Worm (Caenorhabditis elegans) whole organism, L4/young adult: ENCODE data around the gene C31G12.1.
"Not testable (repeated sequence)": the region's sequence is repeated elsewhere in the genome, so short reads cannot be mapped to it uniquely, and the experiment has no call there.

Experiments
- W03F9.2 ChIP-seq: fragments of 150-350 bp; optimal IDR thresholded peaks from 2 replicates; lab custom pipeline; 2014; ENCODE audit warnings: missing biosample characterization, missing genetic modification characterization
- dao-5 ChIP-seq: sonication (generic microtip); optimal IDR thresholded peaks from 2 replicates; lab custom pipeline; 2016; ENCODE audit warnings: missing genotype, missing genetic modification characterization, moderate library complexity, missing compliant biosample characterization
- him-1 ChIP-seq: sonication (generic microtip); optimal IDR thresholded peaks from 2 replicates; lab custom pipeline; 2016; ENCODE audit warnings: missing genotype, missing genetic modification reagents, missing genetic modification characterization, missing compliant biosample characterization

C31G12.1 gene

DNA sequence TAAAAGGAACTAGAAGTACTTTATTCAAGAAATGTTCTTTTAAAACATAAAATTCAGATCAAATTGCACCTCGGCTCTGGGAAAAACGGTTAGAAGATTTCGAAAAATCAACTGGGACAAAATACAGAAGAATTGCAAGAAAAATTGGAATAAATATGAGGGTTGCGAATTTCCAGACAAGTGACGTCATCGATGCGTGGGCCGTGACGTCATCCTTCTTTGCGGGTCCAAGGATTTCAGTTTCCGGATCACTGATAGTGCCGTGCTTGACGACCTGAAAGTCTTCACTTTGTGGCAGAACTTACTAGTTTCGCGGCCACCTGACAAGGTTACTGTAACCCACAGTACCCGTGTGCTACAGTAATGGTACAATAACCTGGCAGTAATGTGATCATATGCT is 16.3 kb upstream of the C31G12.1 start:
- TF ChIP-seq dao-5 (tag; lab: Kevin White, UChicago), result no peak
- no peak for TF ChIP-seq W03F9.2
- TF ChIP-seq him-1, result no peak

DNA sequence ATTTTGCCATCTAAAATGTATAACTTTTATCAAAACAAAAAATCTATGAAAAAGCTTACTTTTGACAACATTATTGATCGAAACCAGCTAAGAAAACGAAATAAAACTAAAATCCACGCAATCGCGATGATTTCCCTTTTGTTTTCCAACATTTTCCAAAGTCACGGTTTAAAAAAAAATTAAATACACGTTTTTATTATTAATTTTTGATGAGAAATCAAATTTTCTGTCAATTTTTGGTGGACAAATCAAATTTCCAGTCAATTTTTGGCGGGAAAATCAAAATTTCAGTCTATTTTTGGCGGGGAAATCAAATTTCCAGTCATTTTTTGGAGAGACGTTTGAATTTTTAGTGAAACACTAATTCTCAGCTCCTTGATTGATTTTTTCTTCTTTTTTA is 15.0 kb upstream of the C31G12.1 start, which contains the start of gene C14A6.5:
Gene C14A6.5, minus strand, starts transcription at position 101 of the 400 bp plus-strand sequence.
- TF ChIP-seq dao-5 (tag; lab: Kevin White, UChicago) (no peak), him-1 (no peak), W03F9.2 (no peak)

DNA sequence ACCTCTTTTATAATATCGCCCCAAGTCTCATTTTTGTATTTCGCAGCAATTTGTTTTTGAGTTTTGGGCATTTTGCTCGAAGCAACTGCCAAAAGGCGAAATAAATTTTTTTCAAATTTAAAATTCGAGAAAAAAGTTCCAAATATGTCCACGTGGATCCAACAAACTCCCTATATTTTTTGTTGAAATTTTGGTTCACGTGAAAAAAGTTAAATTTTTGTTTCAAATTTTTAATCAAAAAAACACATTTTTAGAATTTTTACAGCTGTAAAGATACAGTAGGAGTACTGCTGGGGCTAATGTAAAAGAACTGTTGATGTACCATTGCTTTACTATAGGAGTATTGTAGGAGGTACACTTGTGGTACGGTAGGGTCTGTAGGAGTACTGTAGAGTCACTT is 12.6 kb upstream of the C31G12.1 start, which contains the start of gene C14A6.6:
Gene C14A6.6, minus strand, starts transcription at position 101 of the 400 bp plus-strand sequence.
- TF ChIP-seq him-1 (no peak), dao-5 (tag; lab: Kevin White, UChicago) (no peak), W03F9.2 (no peak)

DNA sequence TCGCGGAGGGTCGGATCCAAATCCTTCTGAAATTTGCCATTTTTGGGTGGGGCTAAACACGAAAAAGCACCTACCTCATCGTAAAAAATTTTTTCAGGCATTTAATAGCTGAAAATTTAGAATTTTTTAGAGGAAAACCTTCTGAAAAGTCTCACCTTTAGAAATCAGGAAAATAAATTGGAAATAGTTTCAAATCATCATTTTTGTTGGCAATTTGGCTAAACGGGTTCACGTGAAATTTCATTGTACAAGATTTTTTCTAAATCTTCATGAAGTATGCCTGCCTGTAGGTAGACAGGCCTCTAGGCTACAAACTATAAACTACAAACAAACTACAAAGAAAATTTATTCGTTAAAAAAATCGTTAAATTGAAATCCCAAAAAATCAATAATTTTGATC is 11.5 kb upstream of the C31G12.1 start, which contains the start of gene C14A6.7:
Gene C14A6.7, minus strand, starts transcription at position 101 of the 400 bp plus-strand sequence.
- TF ChIP-seq W03F9.2, result no peak
- no peak for TF ChIP-seq dao-5 (tag; lab: Kevin White, UChicago)
- TF ChIP-seq him-1, result no peak

DNA sequence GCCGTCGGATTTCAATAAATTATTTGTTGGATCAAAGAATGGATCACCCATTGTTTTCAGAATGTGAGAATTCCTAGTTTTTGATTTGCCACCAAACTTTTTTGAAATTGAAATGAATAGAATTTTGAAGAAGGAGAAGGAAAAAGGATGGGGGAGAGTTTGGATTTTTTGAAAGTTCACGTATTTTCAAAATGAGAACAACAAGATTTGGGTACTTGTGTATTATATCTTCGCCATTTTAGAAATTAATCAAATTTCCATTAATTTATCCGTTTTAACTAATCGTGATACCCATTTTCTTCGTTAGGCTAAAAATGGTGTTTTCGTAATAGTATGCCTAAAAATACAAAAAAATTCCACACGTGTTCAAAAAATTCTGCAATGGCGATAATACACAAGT is 8.2 kb upstream of the C31G12.1 start, which contains the start of gene C14A6.8:
Gene C14A6.8, minus strand, starts transcription at position 101 of the 400 bp plus-strand sequence.
- TF ChIP-seq W03F9.2 (no peak), him-1 (no peak)

DNA sequence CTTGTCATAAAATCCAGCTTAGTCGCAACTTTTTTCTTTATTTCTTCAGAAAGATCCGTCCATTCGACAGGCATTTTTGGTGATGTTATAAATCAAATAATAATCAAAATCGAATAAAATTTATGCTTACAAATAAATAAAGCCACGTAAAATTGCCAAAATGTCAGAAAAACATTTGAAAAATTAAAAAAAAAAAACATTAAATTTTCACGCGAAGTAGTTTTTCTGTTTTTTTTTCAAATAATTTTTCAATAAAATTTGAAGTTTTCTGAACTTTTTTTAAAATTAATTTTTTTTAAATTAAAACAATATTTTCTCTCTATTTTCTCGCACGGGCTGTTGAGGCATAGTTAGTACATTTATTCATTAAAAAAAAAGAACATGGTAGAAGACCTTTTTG is 1.1 kb upstream of the C31G12.1 start, which contains the start of gene C31G12.4:
Gene C31G12.4, minus strand, starts transcription at position 101 of the 400 bp plus-strand sequence.
- TF ChIP-seq W03F9.2 (no peak), him-1 (no peak), dao-5 (tag; lab: Kevin White, UChicago) (no peak)

DNA sequence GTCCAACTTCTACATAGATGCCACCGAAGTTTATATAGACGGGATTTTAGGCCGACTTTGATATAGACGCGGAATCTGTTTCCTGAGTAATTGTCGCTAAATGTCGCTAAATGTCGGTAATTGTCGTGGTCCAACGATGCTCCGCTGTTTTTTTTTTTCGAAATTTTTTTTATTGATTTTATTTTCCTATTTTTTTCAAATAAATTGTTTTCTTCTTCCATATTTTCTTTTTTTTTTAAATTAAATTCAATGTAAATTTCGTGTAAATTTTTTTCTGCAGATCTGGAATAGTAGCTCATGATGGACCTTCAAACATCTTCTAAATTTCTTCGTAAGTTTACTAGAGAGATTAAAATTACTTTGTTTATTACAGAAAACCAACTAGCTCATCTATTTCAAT is 5.1 kb downstream of the C31G12.1 start, which contains the start of gene C31G12.3:
Gene C31G12.3, plus strand, starts transcription at position 301 of the 400 bp plus-strand sequence.
- TF ChIP-seq him-1 (no peak), W03F9.2 (no peak), dao-5 (tag; lab: Kevin White, UChicago) (no peak)

DNA sequence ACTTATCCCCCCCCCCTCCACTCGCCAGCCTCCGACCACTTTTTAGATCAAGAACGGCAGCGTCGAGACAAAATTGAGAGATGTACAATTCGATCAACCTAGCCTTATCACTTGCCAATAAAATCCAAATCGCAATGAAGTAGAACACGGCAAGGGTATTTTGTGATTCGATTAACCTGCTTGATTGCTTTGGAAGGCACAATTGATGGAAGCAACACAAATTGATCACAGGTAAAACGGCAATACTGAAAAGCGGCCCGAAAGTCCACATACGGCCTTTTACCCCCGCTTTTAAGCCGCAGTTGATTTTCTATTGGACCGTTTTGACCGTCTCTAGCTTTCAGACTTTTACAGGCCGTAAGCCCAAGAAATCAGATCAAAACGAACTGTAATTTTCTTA is 8.6 kb downstream of the C31G12.1 start, which contains the start of gene clec-245:
Gene clec-245, minus strand, starts transcription at position 101 of the 400 bp plus-strand sequence.
- no peak for TF ChIP-seq him-1
- no peak for TF ChIP-seq dao-5 (tag; lab: Kevin White, UChicago)
- no peak for TF ChIP-seq W03F9.2

DNA sequence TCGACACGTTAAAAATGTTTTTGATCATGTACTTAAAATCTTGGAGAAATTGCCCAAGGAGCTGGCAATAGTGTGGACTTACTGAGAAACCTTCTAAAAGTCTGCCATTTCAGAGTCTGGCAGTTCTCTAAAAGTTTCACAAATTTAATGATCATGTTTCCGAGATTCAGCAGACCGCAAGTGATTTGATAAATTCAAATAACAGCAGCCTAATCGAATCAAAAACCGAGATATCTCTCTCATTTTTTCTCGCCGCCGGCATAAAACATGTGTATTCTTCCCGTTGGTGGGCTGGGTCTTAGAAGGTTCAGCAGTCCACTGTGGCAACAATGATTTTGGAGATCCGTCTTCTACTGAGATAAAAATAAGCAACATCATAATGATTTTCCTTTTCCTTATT is 9.4 kb downstream of the C31G12.1 start, which contains the start of gene clec-246:
Gene clec-246, plus strand, starts transcription at position 301 of the 400 bp plus-strand sequence.
- no peak for TF ChIP-seq dao-5 (tag; lab: Kevin White, UChicago)
- no peak for TF ChIP-seq him-1
- no peak for TF ChIP-seq W03F9.2

DNA sequence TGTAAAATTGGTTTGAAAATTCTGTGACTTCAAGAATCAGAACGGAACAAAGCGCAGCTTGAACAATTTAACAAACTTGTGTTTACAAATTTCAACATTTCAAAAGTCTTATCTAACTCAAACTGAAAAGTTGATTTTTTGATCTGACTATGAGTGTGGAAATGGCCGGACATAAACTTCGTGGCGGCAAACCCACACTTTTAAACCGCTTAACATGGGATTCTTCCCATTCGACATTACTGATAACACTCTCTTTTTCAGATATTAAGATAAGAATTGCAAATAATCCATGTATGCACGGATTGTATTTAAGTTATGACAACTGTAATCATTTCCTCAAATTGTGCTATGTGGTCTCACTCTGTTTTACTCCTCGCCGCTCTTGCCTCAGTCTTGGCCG is 11.4 kb downstream of the C31G12.1 start, which contains the start of gene clec-42:
Gene clec-42, plus strand, starts transcription at position 285 of the 400 bp plus-strand sequence.
- no peak for TF ChIP-seq him-1
- TF ChIP-seq W03F9.2, result no peak
- TF ChIP-seq dao-5 (tag; lab: Kevin White, UChicago), result no peak

DNA sequence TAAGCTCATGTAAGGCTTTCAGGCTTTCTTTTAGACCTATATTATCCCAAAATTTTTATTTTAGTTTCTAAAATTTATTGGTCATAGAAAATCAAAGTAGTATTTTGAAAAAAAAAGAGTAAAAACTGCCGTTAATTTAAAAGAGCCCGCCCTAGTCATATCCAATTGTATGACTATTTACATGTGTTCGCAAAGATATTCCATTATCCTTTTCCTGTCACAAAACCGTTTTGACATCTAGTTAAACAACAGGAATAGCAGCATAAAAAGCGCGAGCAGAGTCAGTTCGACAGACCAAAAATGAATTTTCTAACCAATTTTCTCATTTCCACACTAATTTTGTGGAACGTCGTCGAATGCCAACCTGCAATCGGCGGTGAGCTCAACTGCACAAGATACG is 15.2 kb downstream of the C31G12.1 start, which contains the start of gene F16H6.3:
Gene F16H6.3, plus strand, starts transcription at position 301 of the 400 bp plus-strand sequence.
- TF ChIP-seq dao-5 (tag; lab: Kevin White, UChicago) (no peak), W03F9.2 (no peak), him-1 (no peak)

DNA sequence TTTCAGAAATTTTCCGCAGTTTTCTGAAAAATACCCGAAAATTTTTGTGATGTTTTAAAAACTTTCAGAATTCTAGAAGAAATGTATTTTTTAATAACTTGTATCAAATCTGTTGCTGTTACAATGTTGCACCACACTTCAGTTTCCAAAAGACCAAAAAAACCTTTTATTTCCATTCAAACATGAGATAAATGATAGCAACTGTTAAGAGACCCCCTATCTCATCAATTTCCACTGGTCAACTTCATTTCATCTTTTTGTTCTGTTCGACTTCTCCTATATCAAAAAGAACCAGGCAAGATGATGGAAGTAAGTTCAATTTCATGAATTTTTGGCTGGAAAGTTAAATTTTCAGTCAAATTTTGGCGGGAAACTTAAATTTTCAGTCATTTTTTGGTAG is 18.7 kb downstream of the C31G12.1 start, which contains the start of gene F16H6.4:
Gene F16H6.4, plus strand, starts transcription at position 301 of the 400 bp plus-strand sequence.
- TF ChIP-seq dao-5 (tag; lab: Kevin White, UChicago), result no peak
- no peak for TF ChIP-seq him-1
- no peak for TF ChIP-seq W03F9.2

DNA sequence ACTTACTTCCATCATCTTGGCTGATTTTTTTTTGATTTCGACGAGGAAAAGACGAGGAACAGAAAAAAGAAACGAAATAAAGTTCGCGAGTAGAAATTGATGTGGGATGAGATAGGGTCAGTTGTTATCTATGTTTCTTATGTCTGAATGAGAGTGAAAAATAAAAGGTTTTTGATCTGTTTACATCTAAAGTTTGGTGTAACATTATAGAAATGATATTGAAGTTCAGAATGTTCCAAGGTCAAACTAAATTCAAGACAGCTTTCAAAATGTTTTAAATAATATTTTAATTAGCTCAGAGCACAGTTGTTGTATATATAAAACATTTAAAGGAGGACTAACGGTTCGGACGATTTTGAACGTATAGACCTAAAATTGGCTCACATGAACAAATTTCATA is 29.3 kb downstream of the C31G12.1 start, which contains the start of gene F16H6.7:
Gene F16H6.7, minus strand, starts transcription at position 101 of the 400 bp plus-strand sequence.
- no peak for TF ChIP-seq him-1
- TF ChIP-seq dao-5 (tag; lab: Kevin White, UChicago), result no peak
- no peak for TF ChIP-seq W03F9.2

DNA sequence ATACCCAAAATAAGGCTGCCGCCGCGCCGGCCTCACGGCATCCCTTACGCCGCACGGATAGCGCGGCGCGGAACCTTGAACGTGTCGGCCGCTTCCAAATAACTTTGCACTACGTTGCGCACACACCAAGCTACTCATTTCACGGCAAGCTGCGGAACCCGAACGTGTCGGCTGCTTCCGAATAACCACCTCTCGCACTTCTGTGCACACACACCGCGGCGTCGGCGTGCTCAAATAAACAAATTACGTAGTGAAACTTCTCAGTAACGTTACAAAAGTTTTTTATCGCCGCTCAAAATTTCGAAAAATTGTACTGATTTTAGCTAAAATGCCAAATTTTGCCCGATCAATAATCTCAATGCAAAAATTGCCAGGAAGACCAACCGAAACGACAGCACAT is 33.1 kb downstream of the C31G12.1 start:
- no peak for TF ChIP-seq him-1
- TF ChIP-seq dao-5 (tag; lab: Kevin White, UChicago), result no peak

DNA sequence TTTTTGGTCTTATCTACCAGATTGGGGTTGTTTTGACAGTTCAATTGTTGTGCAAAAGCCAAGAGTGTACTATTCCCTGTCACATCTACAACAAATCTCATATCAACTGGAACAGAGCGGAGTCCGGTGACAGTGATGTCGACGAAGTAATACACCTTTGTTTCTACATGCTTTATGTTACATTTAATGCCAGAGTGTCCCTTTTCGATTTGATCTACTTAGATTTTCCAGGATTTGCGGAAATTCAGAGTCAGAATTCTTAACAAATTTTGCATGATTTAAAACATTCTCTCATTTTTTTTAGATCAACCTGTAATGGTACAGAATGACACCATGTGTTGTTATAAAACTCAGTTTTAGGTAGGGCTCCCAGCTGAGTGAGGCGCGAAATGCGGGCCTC is 36.4 kb downstream of the C31G12.1 start, which contains the start of gene F16H6.8:
Gene F16H6.8, minus strand, starts transcription at position 101 of the 400 bp plus-strand sequence.
- TF ChIP-seq him-1; W03F9.2; dao-5 (tag; lab: Kevin White, UChicago): not testable (repeated sequence)
